Fruit fly (Drosophila melanogaster): ENCODE measurements around the gene CG31441.

The CG31441 gene

DNA sequence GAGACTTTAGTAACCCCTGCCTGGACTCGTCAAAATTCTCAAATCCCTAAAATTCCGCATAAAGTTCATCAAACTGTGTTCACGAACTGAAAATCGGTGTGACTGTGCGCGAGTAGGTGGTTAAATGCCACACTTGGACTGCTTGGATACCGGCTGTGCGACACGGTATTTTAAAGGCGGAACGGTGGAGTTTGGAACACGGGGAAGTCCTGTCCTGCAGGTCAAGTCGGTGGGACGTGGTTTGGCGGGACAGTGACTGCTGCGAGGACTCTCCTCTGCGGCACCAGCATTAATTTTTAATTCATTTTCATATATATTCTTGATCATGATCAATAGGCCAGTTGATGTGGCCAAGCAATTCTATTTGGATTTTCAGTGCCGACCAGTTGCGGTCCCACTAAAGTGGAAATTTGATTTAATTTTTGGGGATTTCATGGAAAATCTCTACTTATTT is 1.1 kb upstream of the CG31441 start, which contains the start of the genes Arfip and CG17721 (continued):
- TF ChIP-seq trem (tag; optimal IDR thresholded peaks at IDR 0.05) (peak; percentile 74), CG14860 (GFP tag; IDR thresholded peaks at IDR 0.05; ENCODE audit: partially characterized antibody) (no peak), corto (GFP tag; optimal IDR thresholded peaks at IDR 0.05) (no peak), CG6654 (GFP tag; optimal IDR thresholded peaks at IDR 0.05) (peak; percentile 67), sug (tag; optimal IDR thresholded peaks at IDR 0.05) (peak; percentile 16), CG34422 (GFP tag; IDR thresholded peaks at IDR 0.05) (peak; percentile 53; the same call in 1 of the 3 replicates), Dbx (GFP tag; IDR thresholded peaks at IDR 0.05) (no peak), CG9797 (GFP tag; optimal IDR thresholded peaks at IDR 0.05) (peak; percentile 92)

DNA sequence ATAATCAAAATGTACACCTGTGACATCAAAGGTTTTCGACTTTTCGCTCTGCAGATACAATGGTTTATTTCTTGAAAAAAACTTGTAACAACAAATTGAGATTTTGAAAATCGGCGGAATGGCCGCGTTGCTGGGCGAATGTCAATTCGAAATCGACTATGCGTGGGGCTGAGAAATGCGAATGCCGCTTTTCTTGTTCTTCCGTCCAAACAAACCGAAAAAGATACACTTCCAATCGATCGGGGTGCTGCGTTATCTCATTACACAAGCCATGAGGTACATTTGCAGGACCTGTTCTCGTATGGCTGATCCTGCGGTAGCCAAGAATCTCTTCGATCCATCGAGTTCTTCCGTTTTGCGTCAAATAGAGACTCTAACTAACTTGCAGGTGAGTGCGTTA is 1.5 kb downstream of the CG31441 start, which contains the start of gene CG31388:
Gene CG31388 (plus strand): TSS at position 218 of the 400 bp plus-strand sequence.
- no peak for TF ChIP-seq CG17829 (tag; optimal IDR thresholded peaks at IDR 0.05)
- TF ChIP-seq sqz (GFP tag; optimal IDR thresholded peaks at IDR 0.05): no peak
- no peak for TF ChIP-seq pan (optimal IDR thresholded peaks at IDR 0.05)
- TF ChIP-seq pan (GFP tag; optimal IDR thresholded peaks at IDR 0.05 in 1 of 2, IDR thresholded peaks at IDR 0.05 in 1 of 2): peak in 1 of 2 experiments; percentile 23
- TF ChIP-seq Xbp1 (GFP tag; optimal IDR thresholded peaks at IDR 0.05): no peak
- TF ChIP-seq pzg (GFP tag; optimal IDR thresholded peaks at IDR 0.05): peak; percentile 71
- no peak for TF ChIP-seq cwo (GFP tag; optimal IDR thresholded peaks at IDR 0.05)
- peak; percentile 27 for TF ChIP-seq HmgZ (tag; optimal IDR thresholded peaks at IDR 0.05)
- peak; percentile 31 for TF ChIP-seq CG1603 (tag; optimal IDR thresholded peaks at IDR 0.05)
- peak; percentile 48 for TF ChIP-seq stwl (tag; optimal IDR thresholded peaks at IDR 0.05)
- TF ChIP-seq Ptx1 (GFP tag; IDR thresholded peaks at IDR 0.05): no peak
- peak; percentile 63 for TF ChIP-seq YL-1 (GFP tag; optimal IDR thresholded peaks at IDR 0.05)
- TF ChIP-seq CG17385 (GFP tag; optimal IDR thresholded peaks at IDR 0.05): peak; percentile 98
- no peak for TF ChIP-seq ttk (GFP tag; IDR thresholded peaks at IDR 0.05)
- no peak for TF ChIP-seq CG14014 (GFP tag; IDR thresholded peaks at IDR 0.05)
- TF ChIP-seq D19A (tag; optimal IDR thresholded peaks at IDR 0.05): peak; percentile 98
- TF ChIP-seq gfzf (GFP tag; optimal IDR thresholded peaks at IDR 0.05): peak; percentile 16
- TF ChIP-seq CG14710 (tag; optimal IDR thresholded peaks at IDR 0.05): peak; percentile 95
- no peak for TF ChIP-seq pita (GFP tag; optimal IDR thresholded peaks at IDR 0.05)
- TF ChIP-seq onecut (GFP tag; IDR thresholded peaks at IDR 0.05): peak; percentile 32; the same call in 1 of the 2 replicates
- TF ChIP-seq crp (GFP tag; optimal IDR thresholded peaks at IDR 0.05): peak in 1 of 2 experiments; percentile 49
- TF ChIP-seq Ets97D (GFP tag; optimal IDR thresholded peaks at IDR 0.05): peak; percentile 44
- TF ChIP-seq CG9932 (GFP tag; IDR thresholded peaks at IDR 0.05): no peak
- no peak for TF ChIP-seq bowl (GFP tag; IDR thresholded peaks at IDR 0.05)
- TF ChIP-seq CG10543 (GFP tag; optimal IDR thresholded peaks at IDR 0.05): no peak
- peak; percentile 91 for TF ChIP-seq Dp (GFP tag; optimal IDR thresholded peaks at IDR 0.05)
- no peak for TF ChIP-seq slp2 (GFP tag; optimal IDR thresholded peaks at IDR 0.05)
- no peak for TF ChIP-seq CG14667 (GFP tag; IDR thresholded peaks at IDR 0.05)
- TF ChIP-seq al (GFP tag; IDR thresholded peaks at IDR 0.05): no peak
- TF ChIP-seq Myb (GFP tag; optimal IDR thresholded peaks at IDR 0.05): peak; percentile 61
- peak; percentile 28; the same call in 1 of the 2 replicates for TF ChIP-seq CG13287 (GFP tag; IDR thresholded peaks at IDR 0.05; ENCODE audit: partially characterized antibody)
- peak; percentile 20 for TF ChIP-seq yki (optimal IDR thresholded peaks at IDR 0.05)
- peak; percentile 96 for TF ChIP-seq sug (tag; optimal IDR thresholded peaks at IDR 0.05)
- TF ChIP-seq CHES-1-like (GFP tag; optimal IDR thresholded peaks at IDR 0.05): no peak
- peak; percentile 23 for TF ChIP-seq dm (GFP tag; optimal IDR thresholded peaks at IDR 0.05)
- TF ChIP-seq Pdp1 (GFP tag; optimal IDR thresholded peaks at IDR 0.05): peak in 1 of 2 experiments; percentile 9
- peak; percentile 54; the same call in 1 of the 3 replicates for TF ChIP-seq CG34422 (GFP tag; IDR thresholded peaks at IDR 0.05)
- peak; percentile 19; the same call in 1 of the 2 replicates for TF ChIP-seq bbx (GFP tag; IDR thresholded peaks at IDR 0.05; ENCODE audit: partially characterized antibody)
- TF ChIP-seq MBD-R2 (GFP tag; IDR thresholded peaks at IDR 0.05): peak; percentile 85
- peak; percentile 83 for TF ChIP-seq MESR4 (GFP tag; optimal IDR thresholded peaks at IDR 0.05)
- TF ChIP-seq E2f2 (GFP tag; IDR thresholded peaks at IDR 0.05): peak; percentile 93
- peak; percentile 23 for TF ChIP-seq BEAF-32 (GFP tag; optimal IDR thresholded peaks at IDR 0.05)

Data from whole organism, embryonic.